Worm (Caenorhabditis elegans): ENCODE data around the gene F28F9.3.

The F28F9.3 gene

DNA sequence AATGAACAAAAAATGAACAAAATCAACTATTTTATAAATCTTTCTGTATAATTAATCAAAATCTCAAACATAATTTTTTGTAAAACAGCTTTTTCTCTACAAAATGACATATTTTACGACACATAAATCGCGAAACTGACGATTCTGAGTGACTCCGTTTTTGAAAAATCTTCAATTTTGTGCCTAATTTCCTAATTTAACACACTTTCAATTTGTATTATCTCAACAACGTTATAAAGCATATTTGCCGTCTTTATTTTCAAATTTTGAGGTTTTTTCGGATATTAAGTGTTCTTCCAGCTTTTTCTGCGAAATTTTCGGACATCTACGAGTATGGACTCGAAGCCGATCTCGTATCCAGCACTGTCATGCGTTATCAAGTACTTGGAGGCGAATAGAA, 21.5 kb upstream of the F28F9.3 start, which contains the start of gene fbxc-47:
Gene fbxc-47, plus strand, starts transcription at position 301 of the 400 bp plus-strand sequence.
- TF ChIP-seq pes-1 (GFP tag; IDR thresholded peaks at IDR 0.05) (no peak), B0310.2 (tag; optimal IDR thresholded peaks at IDR 0.05) (no peak), tra-4 (tag; optimal IDR thresholded peaks at IDR 0.05) (no peak), aly-1 (tag; optimal IDR thresholded peaks at IDR 0.05) (no peak), tbx-37 (GFP tag; conservative IDR thresholded peaks at IDR 0.05) (no peak), F13C5.2 (tag; optimal IDR thresholded peaks at IDR 0.05) (no peak), ceh-13 (GFP tag; optimal IDR thresholded peaks at IDR 0.05) (no peak), ceh-36 (tag; optimal IDR thresholded peaks at IDR 0.05) (no peak), ets-7 (tag; optimal IDR thresholded peaks at IDR 0.05) (no peak)

DNA sequence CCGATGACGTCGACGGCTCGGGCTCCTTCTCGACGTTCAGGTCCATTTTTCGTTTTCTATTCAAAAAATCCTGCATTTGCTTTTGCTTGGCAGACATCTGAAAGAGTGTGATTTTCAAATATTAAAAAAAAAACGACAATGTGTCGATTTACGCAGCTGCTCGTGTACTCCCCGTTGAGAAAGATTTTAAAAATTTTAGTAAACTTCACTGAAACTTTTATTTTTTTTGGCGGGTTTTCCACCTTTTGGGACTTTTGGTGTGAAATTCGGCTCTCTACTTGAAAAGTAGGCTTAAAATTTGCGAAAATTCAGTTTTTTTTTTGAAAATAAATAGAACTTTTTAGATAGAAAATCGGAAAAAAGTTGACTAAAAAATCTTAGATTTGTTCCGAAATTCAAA, 19.6 kb upstream of the F28F9.3 start, which contains the start of gene M02B7.7:
Gene M02B7.7, minus strand, starts transcription at position 101 of the 400 bp plus-strand sequence.
- TF ChIP-seq sea-1 (GFP tag; conservative IDR thresholded peaks at IDR 0.05) (no peak), ceh-36 (tag; optimal IDR thresholded peaks at IDR 0.05) (no peak), ama-1 (optimal IDR thresholded peaks at IDR 0.05) (no peak), B0310.2 (tag; optimal IDR thresholded peaks at IDR 0.05) (no peak), ets-7 (tag; optimal IDR thresholded peaks at IDR 0.05) (no peak), tbx-37 (GFP tag; conservative IDR thresholded peaks at IDR 0.05) (no peak), aly-1 (tag; optimal IDR thresholded peaks at IDR 0.05) (no peak), scrt-1 (GFP tag; IDR thresholded peaks at IDR 0.05) (no peak), tra-4 (tag; optimal IDR thresholded peaks at IDR 0.05) (no peak), F13C5.2 (tag; optimal IDR thresholded peaks at IDR 0.05) (no peak), tbx-11 (GFP tag; IDR thresholded peaks at IDR 0.05) (no peak), hnd-1 (tag; optimal IDR thresholded peaks at IDR 0.05) (no peak), flt-1 (GFP tag; IDR thresholded peaks at IDR 0.05) (no peak), pes-1 (GFP tag; IDR thresholded peaks at IDR 0.05) (no peak), ceh-13 (GFP tag; optimal IDR thresholded peaks at IDR 0.05) (no peak), hmbx-1 (tag; optimal IDR thresholded peaks at IDR 0.05) (no peak), hmg-4 (GFP tag; optimal IDR thresholded peaks at IDR 0.05) (no peak)

DNA sequence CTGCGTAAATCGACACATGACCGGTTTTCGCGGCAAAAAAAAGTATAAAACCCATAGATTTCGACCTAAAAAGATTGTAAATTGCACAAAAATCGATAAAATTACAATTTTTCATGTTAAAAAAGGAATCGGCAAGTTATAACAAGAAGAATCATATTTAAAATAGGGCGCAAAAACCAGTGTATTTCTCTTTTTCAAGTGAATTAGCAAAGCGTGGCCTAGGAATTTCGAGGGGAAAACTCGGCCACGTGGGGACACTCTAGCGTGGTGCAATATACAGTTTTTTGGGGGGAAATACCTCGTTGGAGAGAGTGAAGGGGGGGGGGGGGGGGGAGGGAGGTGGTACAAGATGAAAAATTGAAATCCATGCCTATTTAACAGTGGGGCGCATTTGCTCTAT, 19.1 kb upstream of the F28F9.3 start:
- peak; percentile 55 for TF ChIP-seq pes-1 (GFP tag; IDR thresholded peaks at IDR 0.05)
- no peak for TF ChIP-seq tbx-37 (GFP tag; conservative IDR thresholded peaks at IDR 0.05)
- TF ChIP-seq hmg-4 (GFP tag; optimal IDR thresholded peaks at IDR 0.05), result peak; percentile 65

DNA sequence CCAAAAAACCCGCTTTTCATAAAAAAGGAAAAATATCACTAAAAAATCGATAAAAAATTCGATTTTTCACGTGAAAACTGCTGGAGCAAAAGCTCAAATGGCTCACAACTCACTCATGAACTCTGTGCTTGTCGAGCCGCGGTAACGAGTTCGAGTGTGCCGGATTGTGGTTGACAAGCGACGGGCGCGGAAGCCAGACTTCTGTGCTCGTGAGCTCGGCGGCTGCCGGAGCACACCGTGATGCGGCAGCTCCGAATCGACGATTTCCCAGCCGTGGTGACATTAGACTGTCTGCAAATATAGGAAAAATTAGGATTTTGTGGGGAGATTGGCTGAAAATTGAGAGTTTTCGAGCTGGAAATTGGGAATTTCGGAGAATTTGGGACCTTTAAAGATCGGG, 13.9 kb upstream of the F28F9.3 start:
- no peak for TF ChIP-seq ama-1 (optimal IDR thresholded peaks at IDR 0.05)
- TF ChIP-seq tra-4 (tag; optimal IDR thresholded peaks at IDR 0.05), result no peak
- TF ChIP-seq scrt-1 (GFP tag; IDR thresholded peaks at IDR 0.05), result no peak
- no peak for TF ChIP-seq ceh-13 (GFP tag; optimal IDR thresholded peaks at IDR 0.05)
- no peak for TF ChIP-seq hmg-4 (GFP tag; optimal IDR thresholded peaks at IDR 0.05)

DNA sequence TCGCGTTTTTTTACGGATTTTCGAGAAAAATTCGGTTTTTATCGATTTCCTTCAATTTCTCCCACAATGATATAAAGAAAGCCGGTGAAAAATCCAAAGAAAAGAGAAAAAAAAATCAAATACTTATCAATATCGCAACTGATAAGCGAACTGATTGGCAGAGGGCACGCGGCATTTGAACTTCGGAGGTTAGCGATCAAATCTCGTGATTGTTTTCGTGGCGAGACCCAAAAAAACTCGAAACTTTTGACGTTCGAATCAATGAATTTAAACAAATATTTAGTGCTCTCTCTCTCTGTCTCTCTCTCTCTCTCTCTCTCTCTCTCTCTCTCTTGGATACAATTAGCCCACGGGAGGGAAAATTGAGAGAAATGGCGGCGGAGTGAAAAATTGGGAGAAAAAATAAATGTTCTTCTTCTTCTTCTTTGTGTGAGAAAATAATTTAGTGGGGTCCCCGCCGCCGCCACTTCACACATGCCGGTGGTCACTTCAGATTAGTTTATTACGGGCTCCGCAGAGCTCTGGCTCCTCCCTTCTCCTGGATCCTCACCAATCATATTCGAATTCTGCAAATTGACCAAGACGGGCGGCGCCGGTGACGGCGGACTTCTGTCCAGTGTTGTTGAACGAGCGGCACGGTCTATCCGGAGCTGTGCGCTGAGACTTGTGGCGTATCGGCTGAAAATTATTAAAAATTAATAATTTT, 12.0 kb upstream of the F28F9.3 start:
- TF ChIP-seq tra-4 (tag; optimal IDR thresholded peaks at IDR 0.05), result no peak
- TF ChIP-seq ets-7 (tag; optimal IDR thresholded peaks at IDR 0.05), result no peak
- TF ChIP-seq aly-1 (tag; optimal IDR thresholded peaks at IDR 0.05), result no peak
- TF ChIP-seq ama-1 (optimal IDR thresholded peaks at IDR 0.05), result no peak
- TF ChIP-seq B0310.2 (tag; optimal IDR thresholded peaks at IDR 0.05), result no peak
- TF ChIP-seq hnd-1 (tag; optimal IDR thresholded peaks at IDR 0.05), result no peak
- no peak for TF ChIP-seq flt-1 (GFP tag; IDR thresholded peaks at IDR 0.05)
- TF ChIP-seq pes-1 (GFP tag; IDR thresholded peaks at IDR 0.05), result no peak

DNA sequence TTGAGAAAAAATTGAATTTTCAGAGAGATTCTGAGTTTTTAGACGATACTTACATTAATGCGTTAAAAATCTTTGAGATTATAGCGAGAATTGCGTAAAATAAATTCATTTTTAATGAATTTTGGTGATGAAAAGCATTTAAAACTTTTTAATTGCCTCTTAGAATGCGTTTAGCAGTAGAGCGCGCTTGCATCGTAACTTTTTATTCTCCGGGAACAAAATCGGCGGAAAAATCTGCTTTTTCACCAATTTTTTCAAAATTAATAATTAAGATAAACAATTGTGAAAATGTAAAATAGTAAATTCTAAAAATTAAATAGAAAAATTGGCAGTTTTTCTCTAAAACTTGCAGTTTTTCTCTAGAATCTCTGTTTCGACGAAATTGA, 11.4 kb upstream of the F28F9.3 start:
- no peak for TF ChIP-seq aly-1 (tag; optimal IDR thresholded peaks at IDR 0.05)
- TF ChIP-seq ama-1 (optimal IDR thresholded peaks at IDR 0.05), result no peak
- TF ChIP-seq hnd-1 (tag; optimal IDR thresholded peaks at IDR 0.05), result no peak
- TF ChIP-seq scrt-1 (GFP tag; IDR thresholded peaks at IDR 0.05), result no peak
- no peak for TF ChIP-seq tbx-11 (GFP tag; IDR thresholded peaks at IDR 0.05)
- no peak for TF ChIP-seq F13C5.2 (tag; optimal IDR thresholded peaks at IDR 0.05)
- TF ChIP-seq ceh-13 (GFP tag; optimal IDR thresholded peaks at IDR 0.05), result no peak
- TF ChIP-seq ets-7 (tag; optimal IDR thresholded peaks at IDR 0.05), result no peak

DNA sequence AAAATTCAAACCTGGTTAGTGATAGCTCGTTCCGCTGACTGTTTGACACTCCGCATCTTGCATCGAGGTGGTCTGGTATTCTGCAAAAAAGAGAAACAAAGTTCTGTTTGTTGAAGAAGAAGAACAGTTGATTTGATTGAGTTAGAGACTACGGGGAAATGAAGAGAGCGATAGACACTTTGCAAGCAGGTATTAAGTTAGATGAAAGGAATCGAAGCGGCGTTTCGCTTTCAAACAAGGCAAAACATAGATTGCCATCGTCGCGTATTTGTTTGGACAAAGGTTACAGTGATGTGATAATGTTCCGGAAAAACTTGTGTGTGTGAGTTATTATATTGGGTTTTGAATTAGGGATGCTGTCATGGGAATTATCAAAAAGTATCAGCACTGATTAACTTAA, 9.4 kb upstream of the F28F9.3 start:
- TF ChIP-seq ets-7 (tag; optimal IDR thresholded peaks at IDR 0.05), result no peak
- TF ChIP-seq sea-1 (GFP tag; conservative IDR thresholded peaks at IDR 0.05), result no peak
- no peak for TF ChIP-seq B0310.2 (tag; optimal IDR thresholded peaks at IDR 0.05)
- TF ChIP-seq ceh-13 (GFP tag; optimal IDR thresholded peaks at IDR 0.05), result no peak
- TF ChIP-seq flt-1 (GFP tag; IDR thresholded peaks at IDR 0.05), result no peak
- TF ChIP-seq pes-1 (GFP tag; IDR thresholded peaks at IDR 0.05), result no peak
- TF ChIP-seq ama-1 (optimal IDR thresholded peaks at IDR 0.05), result no peak
- TF ChIP-seq hmbx-1 (tag; optimal IDR thresholded peaks at IDR 0.05), result no peak
- no peak for TF ChIP-seq tbx-37 (GFP tag; conservative IDR thresholded peaks at IDR 0.05)
- TF ChIP-seq ceh-36 (tag; optimal IDR thresholded peaks at IDR 0.05), result no peak
- TF ChIP-seq scrt-1 (GFP tag; IDR thresholded peaks at IDR 0.05), result no peak
- no peak for TF ChIP-seq tbx-11 (GFP tag; IDR thresholded peaks at IDR 0.05)
- no peak for TF ChIP-seq aly-1 (tag; optimal IDR thresholded peaks at IDR 0.05)
- no peak for TF ChIP-seq hnd-1 (tag; optimal IDR thresholded peaks at IDR 0.05)
- TF ChIP-seq hmg-4 (GFP tag; optimal IDR thresholded peaks at IDR 0.05), result no peak
- no peak for TF ChIP-seq tra-4 (tag; optimal IDR thresholded peaks at IDR 0.05)

DNA sequence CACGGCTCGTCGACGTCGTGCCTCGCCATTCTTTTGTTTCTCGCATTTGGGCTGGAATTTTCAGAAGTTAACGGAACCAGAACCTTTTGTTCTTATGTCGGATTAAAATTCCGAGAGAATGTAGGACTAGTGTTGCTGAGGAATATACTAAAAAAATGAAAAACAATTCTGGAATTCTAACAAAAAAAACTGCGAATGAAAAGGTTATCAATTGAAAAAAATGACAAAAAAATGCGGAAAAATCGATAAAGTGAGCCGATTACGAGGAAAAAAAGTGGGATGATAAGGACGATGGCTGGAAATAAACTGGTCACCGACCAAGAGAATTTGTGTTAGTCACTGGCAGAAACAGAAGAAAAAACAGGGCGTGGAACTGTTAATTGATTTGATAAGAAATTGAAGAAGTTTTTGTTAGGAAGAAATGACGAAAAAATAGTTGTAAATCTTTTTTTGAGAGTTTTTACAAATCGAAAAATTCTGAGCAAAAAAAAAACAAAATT, 7.4 kb upstream of the F28F9.3 start, which contains the start of gene bris-1:
Gene bris-1, minus strand, starts transcription at position 51 of the 500 bp plus-strand sequence.
- TF ChIP-seq aly-1 (tag; optimal IDR thresholded peaks at IDR 0.05), result no peak
- no peak for TF ChIP-seq ama-1 (optimal IDR thresholded peaks at IDR 0.05)
- no peak for TF ChIP-seq hnd-1 (tag; optimal IDR thresholded peaks at IDR 0.05)
- no peak for TF ChIP-seq tbx-37 (GFP tag; conservative IDR thresholded peaks at IDR 0.05)
- no peak for TF ChIP-seq sea-1 (GFP tag; conservative IDR thresholded peaks at IDR 0.05)
- no peak for TF ChIP-seq B0310.2 (tag; optimal IDR thresholded peaks at IDR 0.05)
- no peak for TF ChIP-seq scrt-1 (GFP tag; IDR thresholded peaks at IDR 0.05)
- TF ChIP-seq ets-7 (tag; optimal IDR thresholded peaks at IDR 0.05), result no peak
- TF ChIP-seq hmg-4 (GFP tag; optimal IDR thresholded peaks at IDR 0.05), result no peak
- TF ChIP-seq pes-1 (GFP tag; IDR thresholded peaks at IDR 0.05), result no peak
- TF ChIP-seq ceh-13 (GFP tag; optimal IDR thresholded peaks at IDR 0.05), result no peak
- TF ChIP-seq F13C5.2 (tag; optimal IDR thresholded peaks at IDR 0.05), result no peak
- TF ChIP-seq ceh-36 (tag; optimal IDR thresholded peaks at IDR 0.05), result no peak
- no peak for TF ChIP-seq hmbx-1 (tag; optimal IDR thresholded peaks at IDR 0.05)
- TF ChIP-seq tra-4 (tag; optimal IDR thresholded peaks at IDR 0.05), result no peak
- no peak for TF ChIP-seq tbx-11 (GFP tag; IDR thresholded peaks at IDR 0.05)
- TF ChIP-seq flt-1 (GFP tag; IDR thresholded peaks at IDR 0.05), result no peak
